Worm (Caenorhabditis elegans): ENCODE data around the gene oig-8.

ce11 chrII:6619007-6619406 is 29.9 kb downstream of the oig-8 start:
- TF ChIP-seq flt-1 (GFP tag; IDR thresholded peaks at IDR 0.05), result no peak
- TF ChIP-seq ztf-29 (GFP tag; IDR thresholded peaks at IDR 0.05), result no peak
- TF ChIP-seq tab-1 (GFP tag; IDR thresholded peaks at IDR 0.05), result no peak

All from whole organism, midembryonic.